Worm (Caenorhabditis elegans) whole organism, young adult: Measurements from ENCODE around the gene ZK930.2.

Source experiments
- lin-35 ChIP-seq, 3 experiments: fragments of 150-350 bp in 2 of 3; sonication (generic microtip) in 1 of 3; optimal IDR thresholded peaks; 2 replicates each; lab custom pipeline; 2014 to 2018; ENCODE audit warnings: missing biosample characterization in 3 of 3, missing genetic modification characterization in 3 of 3, missing genetic modification reagents in 3 of 3
- rcor-1 ChIP-seq: fragments of 200-800 bp; sonication (Bioruptor generic); IDR thresholded peaks from 2 replicates; pipeline ENCODE4 v1.3.6; 2022; ENCODE audit warnings: missing genetic modification reagents, missing genetic modification characterization, missing compliant biosample characterization
- unc-62 ChIP-seq: fragments of 150-350 bp; optimal IDR thresholded peaks from 2 replicates; lab custom pipeline; 2014; ENCODE audit warnings: missing biosample characterization, missing genetic modification reagents, missing genetic modification characterization

- TF ChIP-seq lin-35 (GFP tag; optimal IDR thresholded peaks at IDR 0.05; lab: Kevin White, UChicago) (no peak), unc-62 (no peak), rcor-1 (GFP tag; lab: Robert Waterston, UW) (no peak)
Observed at ce11 chrII:11843441-11843840, 49.8 kb downstream of the ZK930.2 start.
